Worm (Caenorhabditis elegans) whole organism, young adult: ENCODE data around the gene B0507.4.

Experiments used
- B0035.1 ChIP-seq: sonication (generic microtip); optimal IDR thresholded peaks from 2 replicates; lab custom pipeline; 2016; ENCODE audit warnings: missing genetic modification characterization, mild to moderate bottlenecking, missing compliant biosample characterization, missing genotype, missing genetic modification reagents
- D2030.7 ChIP-seq: fragments of 200-800 bp; sonication (Bioruptor generic); IDR thresholded peaks from 2 replicates; pipeline ENCODE4 v1.3.6; 2022; ENCODE audit warnings: missing genetic modification reagents, missing genetic modification characterization, missing compliant biosample characterization
- F10E7.11 ChIP-seq: sonication (generic microtip); optimal IDR thresholded peaks from 2 replicates; lab custom pipeline; 2017; ENCODE audit warnings: mild to moderate bottlenecking, missing genetic modification characterization, moderate library complexity, missing compliant biosample characterization
- F22D6.2 ChIP-seq: sonication (generic microtip); optimal IDR thresholded peaks from 2 replicates; lab custom pipeline; 2016; ENCODE audit warnings: mild to moderate bottlenecking, missing genetic modification characterization, missing compliant biosample characterization
- F33H1.4 ChIP-seq: fragments of 200-800 bp; sonication (Bioruptor generic); IDR thresholded peaks from 2 replicates; pipeline ENCODE4 v1.3.6; 2022; ENCODE audit warnings: missing genetic modification reagents, missing genetic modification characterization, missing compliant biosample characterization
- F57A8.1 ChIP-seq: fragments of 200-800 bp; sonication (Bioruptor generic); optimal IDR thresholded peaks from 2 replicates; lab custom pipeline; 2018; ENCODE audit warnings: mild to moderate bottlenecking, missing genetic modification characterization, moderate library complexity, missing compliant biosample characterization
- K11D2.4 ChIP-seq: fragments of 200-800 bp; sonication (Bioruptor generic); IDR thresholded peaks from 2 replicates; pipeline ENCODE4 v1.3.6; 2022; ENCODE audit warnings: missing genetic modification reagents, missing genetic modification characterization, missing compliant biosample characterization
- Y67H2A.10 ChIP-seq: fragments of 200-800 bp; sonication (Bioruptor generic); conservative IDR thresholded peaks from 2 replicates; pipeline ENCODE4 v1.3.6; 2022; ENCODE audit warnings: missing genetic modification reagents, missing genetic modification characterization, missing compliant biosample characterization
- bed-1 ChIP-seq: fragments of 200-800 bp; sonication (Bioruptor generic); IDR thresholded peaks from 2 replicates; pipeline ENCODE4 v1.3.6; 2022; ENCODE audit warnings: missing genetic modification reagents, missing genetic modification characterization, missing compliant biosample characterization
- ccch-3 ChIP-seq: fragments of 200-800 bp; sonication (Bioruptor generic); optimal IDR thresholded peaks from 2 replicates; lab custom pipeline; 2018; ENCODE audit warnings: mild to moderate bottlenecking, missing genetic modification characterization, missing compliant biosample characterization
- ceh-100 ChIP-seq: fragments of 200-800 bp; sonication (Bioruptor generic); IDR thresholded peaks from 2 replicates; pipeline ENCODE4 v1.3.6; 2022; ENCODE audit warnings: missing genetic modification reagents, missing genetic modification characterization, missing compliant biosample characterization
- ceh-27 ChIP-seq: fragments of 200-800 bp; sonication (Bioruptor generic); optimal IDR thresholded peaks from 2 replicates; lab custom pipeline; 2018; ENCODE audit warnings: mild to moderate bottlenecking, missing genetic modification characterization, moderate library complexity, missing compliant biosample characterization
- dpff-1 ChIP-seq: sonication (generic microtip); optimal IDR thresholded peaks from 2 replicates; lab custom pipeline; 2017; ENCODE audit warnings: mild to moderate bottlenecking, missing genetic modification characterization, missing compliant biosample characterization
- dpl-1 ChIP-seq: fragments of 150-350 bp; optimal IDR thresholded peaks from 2 replicates; lab custom pipeline; 2014; ENCODE audit warnings: missing biosample characterization, missing genetic modification reagents, missing genetic modification characterization
- egl-44 ChIP-seq: fragments of 200-800 bp; sonication (Bioruptor generic); IDR thresholded peaks from 2 replicates; pipeline ENCODE4 v1.3.6; 2022; ENCODE audit warnings: missing genetic modification reagents, missing genetic modification characterization, missing compliant biosample characterization
- ets-4 ChIP-seq: fragments of 200-800 bp; sonication (Bioruptor generic); optimal IDR thresholded peaks from 2 replicates; lab custom pipeline; 2018; ENCODE audit warnings: mild to moderate bottlenecking, missing genetic modification characterization, missing compliant biosample characterization
- fkh-3 ChIP-seq: sonication (generic microtip); optimal IDR thresholded peaks from 2 replicates; lab custom pipeline; 2016; ENCODE audit warnings: mild to moderate bottlenecking, missing genetic modification characterization, missing compliant biosample characterization
- lin-54 ChIP-seq: fragments of 200-800 bp; sonication (Bioruptor generic); optimal IDR thresholded peaks from 2 replicates; lab custom pipeline; 2018; ENCODE audit warnings: mild to moderate bottlenecking, missing genetic modification characterization, missing compliant biosample characterization
- madf-10 ChIP-seq: sonication (generic microtip); optimal IDR thresholded peaks from 2 replicates; lab custom pipeline; 2016; ENCODE audit warnings: mild to moderate bottlenecking, missing genetic modification characterization, missing compliant biosample characterization
- madf-3 ChIP-seq: fragments of 200-800 bp; sonication (Bioruptor generic); IDR thresholded peaks from 2 replicates; pipeline ENCODE4 v1.3.6; 2022; ENCODE audit warnings: missing genetic modification reagents, missing genetic modification characterization, missing compliant biosample characterization
- mcd-1 ChIP-seq: fragments of 200-800 bp; sonication (Bioruptor generic); IDR thresholded peaks from 2 replicates; pipeline ENCODE4 v1.3.6; 2022; ENCODE audit warnings: missing genetic modification reagents, missing genetic modification characterization, missing compliant biosample characterization
- nfya-1 ChIP-seq: sonication (generic microtip); optimal IDR thresholded peaks from 2 replicates; lab custom pipeline; 2017; ENCODE audit warnings: antibody characterized with exemption, missing compliant biosample characterization, missing genetic modification characterization, borderline replicate concordance; ENCODE audit not compliant: insufficient read depth
- nfyb-1 ChIP-seq: fragments of 200-800 bp; sonication (Bioruptor generic); IDR thresholded peaks from 2 replicates; pipeline ENCODE4 v1.3.6; 2022; ENCODE audit warnings: missing genetic modification reagents, missing genetic modification characterization, missing compliant biosample characterization
- nhr-120 ChIP-seq: fragments of 200-800 bp; sonication (Bioruptor generic); IDR thresholded peaks from 2 replicates; pipeline ENCODE4 v1.3.6; 2022; ENCODE audit warnings: missing genetic modification characterization, missing compliant biosample characterization
- nhr-27 ChIP-seq: fragments of 200-800 bp; sonication (Bioruptor generic); optimal IDR thresholded peaks from 2 replicates; lab custom pipeline; 2018; ENCODE audit warnings: mild to moderate bottlenecking, missing genetic modification characterization, moderate library complexity, missing compliant biosample characterization
- rec-8 ChIP-seq, 2 experiments: sonication (generic microtip); optimal IDR thresholded peaks; 2 replicates each; lab custom pipeline; 2016; ENCODE audit warnings: mild to moderate bottlenecking in 2 of 2, missing genetic modification characterization in 2 of 2, missing genetic modification reagents in 2 of 2, missing genotype in 2 of 2, missing biosample characterization in 1 of 2, missing compliant biosample characterization in 1 of 2, moderate library complexity in 1 of 2
- snpc-1.1 ChIP-seq: sonication (generic microtip); optimal IDR thresholded peaks from 2 replicates; lab custom pipeline; 2017; ENCODE audit warnings: missing genetic modification characterization, mild to moderate bottlenecking, missing compliant biosample characterization, antibody characterized with exemption, moderate library complexity, missing genotype, missing genetic modification reagents; ENCODE audit not compliant: insufficient read depth
- snpc-1.3 ChIP-seq: sonication (generic microtip); optimal IDR thresholded peaks from 2 replicates; lab custom pipeline; 2017; ENCODE audit warnings: missing genetic modification characterization, mild to moderate bottlenecking, missing compliant biosample characterization, antibody characterized with exemption, moderate library complexity, missing genotype, missing genetic modification reagents; ENCODE audit not compliant: insufficient read depth
- somi-1 ChIP-seq: fragments of 200-800 bp; sonication (Bioruptor generic); optimal IDR thresholded peaks from 2 replicates; lab custom pipeline; 2018; ENCODE audit warnings: mild to moderate bottlenecking, missing genetic modification characterization, missing compliant biosample characterization
- sptf-2 ChIP-seq: fragments of 200-800 bp; sonication (Bioruptor generic); optimal IDR thresholded peaks from 2 replicates; lab custom pipeline; 2018; ENCODE audit warnings: mild to moderate bottlenecking, missing genetic modification characterization, missing compliant biosample characterization
- tbp1 ChIP-seq: fragments of 200-800 bp; sonication (Bioruptor generic); optimal IDR thresholded peaks from 2 replicates; lab custom pipeline; 2018; ENCODE audit warnings: mild to moderate bottlenecking, missing genetic modification characterization, missing compliant biosample characterization
- unc-62 ChIP-seq: fragments of 150-350 bp; optimal IDR thresholded peaks from 2 replicates; lab custom pipeline; 2014; ENCODE audit warnings: missing biosample characterization, missing genetic modification reagents, missing genetic modification characterization
- zim-3 ChIP-seq: sonication (generic microtip); optimal IDR thresholded peaks from 2 replicates; lab custom pipeline; 2017; ENCODE audit warnings: mild to moderate bottlenecking, missing genetic modification characterization, moderate library complexity, missing compliant biosample characterization
- ztf-18 ChIP-seq: sonication (generic microtip); optimal IDR thresholded peaks from 2 replicates; lab custom pipeline; 2016; ENCODE audit warnings: missing genotype, mild to moderate bottlenecking, missing genetic modification characterization, missing compliant biosample characterization
- ztf-28 ChIP-seq: fragments of 200-800 bp; sonication (Bioruptor generic); IDR thresholded peaks from 2 replicates; pipeline ENCODE4 v1.3.6; 2022; ENCODE audit warnings: missing genetic modification reagents, missing genetic modification characterization, missing compliant biosample characterization

Gene B0507.4

ce11 chrV:8760416-8760815 is 5.6 kb downstream of the B0507.4 start, which contains the start of gene ddn-1:
ddn-1 (minus strand) TSS chrV:8760516.
- TF ChIP-seq fkh-3 (tag; lab: Kevin White, UChicago) (no peak), ceh-100 (GFP tag; lab: Robert Waterston, UW) (no peak), ceh-27 (GFP tag; lab: Kevin White, UChicago) (no peak)

ce11 chrV:8762861-8763260 is 8.1 kb downstream of the B0507.4 start, which contains the start of gene B0507.8:
B0507.8 (minus strand) TSS chrV:8762961.
- no peak for TF ChIP-seq nfyb-1 (GFP tag; lab: Robert Waterston, UW)
- TF ChIP-seq K11D2.4 (GFP tag; lab: Robert Waterston, UW), result no peak
- TF ChIP-seq ztf-18 (tag; lab: Kevin White, UChicago), result no peak
- no peak for TF ChIP-seq mcd-1 (GFP tag; lab: Robert Waterston, UW)
- TF ChIP-seq madf-3 (GFP tag; lab: Robert Waterston, UW), result no peak
- TF ChIP-seq F57A8.1 (GFP tag; lab: Kevin White, UChicago), result no peak
- TF ChIP-seq B0035.1, result no peak
- no peak for TF ChIP-seq snpc-1.3 (tag; lab: Kevin White, UChicago)
- TF ChIP-seq snpc-1.1 (tag; lab: Kevin White, UChicago), result no peak
- TF ChIP-seq F10E7.11 (tag; lab: Kevin White, UChicago), result no peak
- no peak for TF ChIP-seq F33H1.4 (GFP tag; lab: Robert Waterston, UW)
- no peak for TF ChIP-seq dpl-1 (GFP tag; lab: Kevin White, UChicago)
- TF ChIP-seq lin-54 (GFP tag; lab: Kevin White, UChicago), result no peak
- no peak for TF ChIP-seq sptf-2 (GFP tag; lab: Kevin White, UChicago)
- TF ChIP-seq ets-4 (GFP tag; lab: Kevin White, UChicago), result no peak

ce11 chrV:8765938-8766337 is 11.2 kb downstream of the B0507.4 start, which contains the start of gene B0507.9:
B0507.9 (minus strand) TSS chrV:8766038.
- TF ChIP-seq bed-1, result no peak
- no peak for TF ChIP-seq madf-10 (tag; lab: Kevin White, UChicago)
- no peak for TF ChIP-seq zim-3 (tag; lab: Kevin White, UChicago)
- TF ChIP-seq F33H1.4 (GFP tag; lab: Robert Waterston, UW), result no peak
- no peak for TF ChIP-seq rec-8 (tag; optimal IDR thresholded peaks at IDR 0.05; lab: Kevin White, UChicago)
- TF ChIP-seq egl-44 (GFP tag; lab: Robert Waterston, UW), result no peak
- no peak for TF ChIP-seq somi-1 (GFP tag; lab: Kevin White, UChicago)
- no peak for TF ChIP-seq ztf-28 (GFP tag; lab: Robert Waterston, UW)
- TF ChIP-seq unc-62 (GFP tag; lab: Kevin White, UChicago), result no peak
- no peak for TF ChIP-seq D2030.7 (GFP tag; lab: Robert Waterston, UW)
- no peak for TF ChIP-seq dpff-1
- no peak for TF ChIP-seq ccch-3 (GFP tag; lab: Kevin White, UChicago)
- TF ChIP-seq nhr-120 (GFP tag; lab: Robert Waterston, UW), result no peak
- TF ChIP-seq madf-3 (GFP tag; lab: Robert Waterston, UW), result no peak

ce11 chrV:8767041-8767440 is 12.3 kb downstream of the B0507.4 start:
- TF ChIP-seq nhr-27 (tag; lab: Kevin White, UChicago), result no peak
- TF ChIP-seq Y67H2A.10, result no peak
- TF ChIP-seq nfya-1, result no peak
- no peak for TF ChIP-seq F22D6.2
- no peak for TF ChIP-seq tbp1 (GFP tag; lab: Kevin White, UChicago)
